Fruit fly (Drosophila melanogaster) whole organism, adult: ENCODE measurements around the gene CG6026.
A peak's percentile ranks its signal among the peaks of the same experiment; 100 is the strongest.

ENCODE experiments used
- CG12768 ChIP-seq: fragments of 200-800 bp; sonication (Bioruptor generic); optimal IDR thresholded peaks from 2 replicates; lab custom pipeline; 2017; ENCODE audit warnings: missing biosample characterization, missing genetic modification characterization, mild to moderate bottlenecking, moderate library complexity, missing genetic modification reagents
- CG14711 ChIP-seq: fragments of 200-800 bp; sonication (Bioruptor generic); optimal IDR thresholded peaks from 2 replicates; lab custom pipeline; 2018; ENCODE audit warnings: missing biosample characterization, mild to moderate bottlenecking, missing genetic modification characterization, moderate library complexity
- CG33017 ChIP-seq: fragments of 200-800 bp; sonication (Bioruptor generic); optimal IDR thresholded peaks from 2 replicates; lab custom pipeline; 2018; ENCODE audit warnings: missing biosample characterization, mild to moderate bottlenecking, missing genetic modification characterization, moderate library complexity
- CG7045 ChIP-seq: fragments of 200-800 bp; sonication (Bioruptor generic); optimal IDR thresholded peaks from 2 replicates; lab custom pipeline; 2017; ENCODE audit warnings: missing biosample characterization, mild to moderate bottlenecking, missing genetic modification characterization
- CG7101 ChIP-seq: fragments of 200-800 bp; sonication (Bioruptor generic); optimal IDR thresholded peaks from 2 replicates; lab custom pipeline; 2018; ENCODE audit warnings: missing biosample characterization, mild to moderate bottlenecking, missing genetic modification characterization, moderate library complexity
- Crg-1 ChIP-seq: fragments of 200-800 bp; sonication (Bioruptor generic); optimal IDR thresholded peaks from 2 replicates; lab custom pipeline; 2016; ENCODE audit warnings: missing biosample characterization, missing genetic modification characterization
- Mnt ChIP-seq: fragments of 200-800 bp; sonication (Bioruptor generic); optimal IDR thresholded peaks from 2 replicates; lab custom pipeline; 2016; ENCODE audit warnings: missing biosample characterization, mild to moderate bottlenecking, missing genetic modification characterization
- bab1 ChIP-seq: fragments of 200-800 bp; sonication (Bioruptor generic); optimal IDR thresholded peaks from 3 replicates; lab custom pipeline; 2019; ENCODE audit warnings: missing biosample characterization, mild to moderate bottlenecking, missing genetic modification characterization, moderate library complexity
- cic ChIP-seq: fragments of 200-800 bp; sonication (Bioruptor generic); optimal IDR thresholded peaks from 2 replicates; lab custom pipeline; 2017; ENCODE audit warnings: missing biosample characterization, mild to moderate bottlenecking, missing genetic modification characterization, moderate library complexity
- kay ChIP-seq: fragments of 200-800 bp; sonication (Bioruptor generic); peaks from one replicate; lab custom pipeline; 2016; ENCODE audit warnings: missing biosample characterization, missing genetic modification characterization, borderline replicate concordance
- tj ChIP-seq: fragments of 200-800 bp; sonication (Bioruptor generic); optimal IDR thresholded peaks from 3 replicates; lab custom pipeline; 2017; ENCODE audit warnings: missing biosample characterization, mild to moderate bottlenecking, missing genetic modification characterization, moderate library complexity

dm6 chr3R:19067876-19068406 is 34.6 kb downstream of the CG6026 start:
- TF ChIP-seq CG14711 (tag; lab: Kevin White, UChicago) (no peak), kay (GFP tag; lab: Kevin White, UChicago) (peak; percentile 88), CG7045 (GFP tag; lab: Kevin White, UChicago) (no peak), Mnt (GFP tag; lab: Kevin White, UChicago) (no peak), cic (GFP tag; lab: Kevin White, UChicago) (peak; percentile 20), Crg-1 (peak; percentile 52), CG12768 (GFP tag; lab: Kevin White, UChicago) (peak; percentile 53), CG7101 (tag; lab: Kevin White, UChicago) (no peak), tj (GFP tag; lab: Kevin White, UChicago) (no peak), CG33017 (tag; lab: Kevin White, UChicago) (no peak), bab1 (no peak)
